Worm (Caenorhabditis elegans) whole organism, L3 larva: ENCODE results near the gene ZK945.8.

Experiments used
- ama-1 ChIP-seq: fragments of 150-350 bp; optimal IDR thresholded peaks from 2 replicates; lab custom pipeline; 2018
- nfya-1 ChIP-seq: sonication (generic microtip); optimal IDR thresholded peaks from 2 replicates; lab custom pipeline; 2017; ENCODE audit warnings: missing genetic modification characterization, mild to moderate bottlenecking, missing compliant biosample characterization, antibody characterized with exemption, moderate library complexity; ENCODE audit not compliant: insufficient read depth
- skn-1 ChIP-seq: fragments of 150-350 bp; optimal IDR thresholded peaks from 2 replicates; lab custom pipeline; 2014; ENCODE audit warnings: missing biosample characterization, missing genetic modification characterization
- snpc-4 ChIP-seq: fragments of 150-350 bp; optimal IDR thresholded peaks from 2 replicates; lab custom pipeline; 2014; ENCODE audit warnings: missing biosample characterization, missing genetic modification characterization
- unc-62 ChIP-seq: fragments of 150-350 bp; sonication (generic microtip); optimal IDR thresholded peaks from 4 replicates; lab custom pipeline; 2014; ENCODE audit warnings: missing biosample characterization, missing genetic modification reagents, missing genetic modification characterization
- ztf-11 ChIP-seq: fragments of 150-350 bp; optimal IDR thresholded peaks from 2 replicates; lab custom pipeline; 2014; ENCODE audit warnings: missing biosample characterization, missing genetic modification characterization

ce11 chrII:10121725-10122124, 13.3 kb downstream of the ZK945.8 start, which contains the start of gene lov-1:
- TF ChIP-seq ama-1 (lab: Kevin White, UChicago) (no peak), unc-62 (GFP tag; lab: Kevin White, UChicago) (no peak), ztf-11 (tag; lab: Kevin White, UChicago) (no peak), nfya-1 (tag; lab: Kevin White, UChicago) (no peak), skn-1 (tag; lab: Kevin White, UChicago) (no peak), snpc-4 (tag; lab: Kevin White, UChicago) (no peak)
